Fruit fly (Drosophila melanogaster) whole organism, wandering third instar larva: ENCODE measurements around the gene CG18262.

Experiments
- Abd-B ChIP-seq: fragments of >200 bp; optimal IDR thresholded peaks from 2 replicates; lab custom pipeline; 2017; ENCODE audit warnings: missing biosample characterization, missing genetic modification characterization
- CG32264 ChIP-seq: fragments of 200-800 bp; sonication (Bioruptor generic); optimal IDR thresholded peaks from 2 replicates; lab custom pipeline; 2016; ENCODE audit warnings: missing biosample characterization, missing genetic modification characterization
- CG9705 ChIP-seq: fragments of 200-800 bp; sonication (Bioruptor generic); optimal IDR thresholded peaks from 2 replicates; lab custom pipeline; 2018; ENCODE audit warnings: missing biosample characterization, mild to moderate bottlenecking, missing genetic modification characterization
- CrebA ChIP-seq: fragments of 200-800 bp; sonication (Bioruptor generic); optimal IDR thresholded peaks from 2 replicates; lab custom pipeline; 2016; ENCODE audit warnings: missing biosample characterization, mild to moderate bottlenecking, missing genetic modification characterization, borderline replicate concordance
- Dfd ChIP-seq: fragments of >200 bp; optimal IDR thresholded peaks from 2 replicates; lab custom pipeline; 2017; ENCODE audit warnings: missing biosample characterization, missing genetic modification characterization
- Dif ChIP-seq: fragments of 200-275, 200-300 bp; sonication (Bioruptor generic); optimal IDR thresholded peaks from 2 replicates; lab custom pipeline; 2018; ENCODE audit warnings: missing biosample characterization, missing genetic modification characterization; ENCODE audit not compliant: partially characterized antibody
- GATAd ChIP-seq: sonication (Bioruptor generic); optimal IDR thresholded peaks from 2 replicates; lab custom pipeline; 2016; ENCODE audit warnings: missing biosample characterization, missing genetic modification characterization
- HLH106 ChIP-seq: fragments of 200-800 bp; optimal IDR thresholded peaks from 3 replicates; lab custom pipeline; 2019; ENCODE audit warnings: missing biosample characterization, mild to moderate bottlenecking, missing genetic modification characterization, moderate library complexity
- Hnf4 ChIP-seq: fragments of 200-800 bp; sonication (Bioruptor generic); optimal IDR thresholded peaks from 2 replicates; lab custom pipeline; 2016; ENCODE audit warnings: missing biosample characterization, mild to moderate bottlenecking, missing genetic modification characterization
- Hr83 ChIP-seq: fragments of 200-300 bp; sonication (Bioruptor generic); optimal IDR thresholded peaks from 2 replicates; lab custom pipeline; 2016; ENCODE audit warnings: missing biosample characterization, mild to moderate bottlenecking, missing genetic modification characterization, moderate library complexity; ENCODE audit not compliant: poor library complexity, severe bottlenecking
- Jra ChIP-seq: sonication (Bioruptor generic); optimal IDR thresholded peaks from 2 replicates; lab custom pipeline; 2016; ENCODE audit warnings: missing biosample characterization, missing genetic modification characterization
- Mio ChIP-seq: sonication (Bioruptor generic); optimal IDR thresholded peaks from 2 replicates; lab custom pipeline; 2016; ENCODE audit warnings: missing biosample characterization, missing genetic modification characterization
- Myc ChIP-seq: fragments of >200 bp; optimal IDR thresholded peaks from 2 replicates; lab custom pipeline; 2017
- N ChIP-seq: fragments of >200 bp; optimal IDR thresholded peaks from 2 replicates; lab custom pipeline; 2018; ENCODE audit warnings: missing biosample characterization, missing external identifiers, missing genetic modification characterization
- OdsH ChIP-seq: fragments of 200-800 bp; sonication (Bioruptor generic); optimal IDR thresholded peaks from 2 replicates; lab custom pipeline; 2016; ENCODE audit warnings: missing biosample characterization, mild to moderate bottlenecking, missing genetic modification characterization
- Rel ChIP-seq, 2 experiments: fragments of 200-800 bp; sonication (Bioruptor generic) in 1 of 2; optimal IDR thresholded peaks; 2 replicates in 1 of 2; 3 replicates in 1 of 2; lab custom pipeline; 2016 to 2019; ENCODE audit warnings: mild to moderate bottlenecking in 2 of 2, missing biosample characterization in 2 of 2, missing genetic modification characterization in 2 of 2, moderate library complexity in 1 of 2
- Sp1 ChIP-seq: fragments of 200-800 bp; sonication (Bioruptor generic); optimal IDR thresholded peaks from 3 replicates; lab custom pipeline; 2019; ENCODE audit warnings: missing biosample characterization, mild to moderate bottlenecking, missing genetic modification characterization, moderate library complexity
- Vsx2 ChIP-seq: fragments of 200-300, 225-300 bp; sonication (Bioruptor generic); optimal IDR thresholded peaks from 2 replicates; lab custom pipeline; 2018; ENCODE audit warnings: missing biosample characterization, missing genetic modification characterization; ENCODE audit not compliant: partially characterized antibody
- br ChIP-seq: fragments of 200-800 bp; sonication (Bioruptor generic); optimal IDR thresholded peaks from 2 replicates; lab custom pipeline; 2016; ENCODE audit warnings: missing biosample characterization, missing genetic modification characterization
- brk ChIP-seq: fragments of 200-800 bp; sonication (Bioruptor generic); optimal IDR thresholded peaks from 2 replicates; lab custom pipeline; 2016; ENCODE audit warnings: missing biosample characterization, mild to moderate bottlenecking, missing genetic modification characterization
- dl ChIP-seq, 2 experiments: fragments of 175-275, 200-275 bp in 1 of 2; fragments of 200-275 bp in 1 of 2; sonication (Bioruptor generic); optimal IDR thresholded peaks; lab custom pipeline; 2018; ENCODE audit warnings: mild to moderate bottlenecking in 2 of 2, missing biosample characterization in 2 of 2, missing genetic modification characterization in 2 of 2, moderate library complexity in 2 of 2; ENCODE audit not compliant: partially characterized antibody in 2 of 2, insufficient read depth in 1 of 2
- dmrt93B ChIP-seq: fragments of 200-800 bp; sonication (Bioruptor generic); optimal IDR thresholded peaks from 2 replicates; lab custom pipeline; 2018; ENCODE audit warnings: missing biosample characterization, mild to moderate bottlenecking, missing genetic modification characterization
- dsf ChIP-seq: sonication (Bioruptor generic); optimal IDR thresholded peaks from 2 replicates; lab custom pipeline; 2016; ENCODE audit warnings: missing biosample characterization, missing genetic modification characterization, borderline replicate concordance
- ey ChIP-seq: fragments of 200-800 bp; sonication (Bioruptor generic); optimal IDR thresholded peaks from 2 replicates; lab custom pipeline; 2016; ENCODE audit warnings: missing biosample characterization, missing genetic modification characterization
- foxo ChIP-seq, 2 experiments: fragments of 200-800 bp; sonication (Bioruptor generic); optimal IDR thresholded peaks; 2 replicates in 1 of 2; 3 replicates in 1 of 2; lab custom pipeline; 2016 to 2017; ENCODE audit warnings: missing biosample characterization in 2 of 2, missing genetic modification characterization in 2 of 2
- fru ChIP-seq: fragments of 200-800 bp; sonication (Bioruptor generic); optimal IDR thresholded peaks from 3 replicates; lab custom pipeline; 2016; ENCODE audit warnings: missing biosample characterization, mild to moderate bottlenecking, missing genetic modification characterization
- h ChIP-seq: fragments of 200-800 bp; sonication (Bioruptor generic); optimal IDR thresholded peaks from 3 replicates; lab custom pipeline; 2016; ENCODE audit warnings: missing biosample characterization, mild to moderate bottlenecking, missing genetic modification characterization
- jim ChIP-seq: fragments of 175-275, 200-325 bp; sonication (Bioruptor generic); optimal IDR thresholded peaks from 2 replicates; lab custom pipeline; 2016; ENCODE audit warnings: missing biosample characterization, mild to moderate bottlenecking, missing genetic modification characterization
- lola ChIP-seq: fragments of >200 bp; optimal IDR thresholded peaks from 2 replicates; lab custom pipeline; 2017; ENCODE audit warnings: missing biosample characterization, missing genetic modification characterization
- pan ChIP-seq: fragments of >200 bp; optimal IDR thresholded peaks from 2 replicates; lab custom pipeline; 2017
- psq ChIP-seq: fragments of 200-800 bp; sonication (Bioruptor generic); optimal IDR thresholded peaks from 3 replicates; lab custom pipeline; 2017; ENCODE audit warnings: missing biosample characterization, mild to moderate bottlenecking, missing genetic modification characterization, moderate library complexity
- rgr ChIP-seq: fragments of 200-800 bp; sonication (Bioruptor generic); optimal IDR thresholded peaks from 3 replicates; lab custom pipeline; 2016; ENCODE audit warnings: missing biosample characterization, mild to moderate bottlenecking, missing genetic modification characterization
- sage ChIP-seq: fragments of 200-800 bp; sonication (Bioruptor generic); optimal IDR thresholded peaks from 2 replicates; lab custom pipeline; 2016; ENCODE audit warnings: missing biosample characterization, mild to moderate bottlenecking, missing genetic modification characterization
- sv ChIP-seq: fragments of 200-800 bp; sonication (Bioruptor generic); optimal IDR thresholded peaks from 3 replicates; lab custom pipeline; 2016; ENCODE audit warnings: missing biosample characterization, missing genetic modification characterization
- tai ChIP-seq: sonication (Bioruptor generic); optimal IDR thresholded peaks from 2 replicates; lab custom pipeline; 2016; ENCODE audit warnings: missing biosample characterization, missing genetic modification characterization
- usp ChIP-seq: fragments of >200 bp; optimal IDR thresholded peaks from 2 replicates; lab custom pipeline; 2017; ENCODE audit warnings: missing biosample characterization, missing genetic modification characterization
- woc ChIP-seq: sonication (Bioruptor generic); optimal IDR thresholded peaks from 2 replicates; lab custom pipeline; 2016; ENCODE audit warnings: missing biosample characterization, mild to moderate bottlenecking, missing genetic modification characterization

The CG18262 gene

DNA sequence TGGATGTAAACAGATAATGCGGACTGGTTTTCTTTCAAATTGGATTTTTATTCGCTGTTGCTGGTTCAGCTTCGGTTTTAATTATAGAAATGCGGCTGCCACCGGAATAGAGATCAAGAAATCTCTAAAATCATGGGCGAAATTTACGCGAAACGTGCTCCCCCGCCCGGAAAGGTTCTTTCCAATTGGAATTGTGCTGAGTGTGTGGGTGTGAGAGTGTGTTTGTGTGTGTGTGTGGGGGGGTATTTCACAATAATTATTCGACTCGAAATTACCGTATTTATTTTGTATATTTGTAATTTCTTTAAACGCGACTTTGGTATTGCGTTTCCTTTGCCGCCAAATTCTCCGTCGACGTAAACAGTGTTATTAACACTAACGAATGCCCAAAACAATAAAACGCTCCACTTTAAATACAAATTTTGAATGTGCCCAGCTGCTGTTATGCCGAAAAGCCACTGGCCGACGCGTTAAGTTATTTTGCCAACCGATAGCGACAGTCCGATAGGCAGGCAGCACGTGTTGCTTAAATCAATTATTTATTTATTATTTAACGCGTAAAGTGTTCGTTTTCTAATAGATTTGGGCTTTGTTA is 36.9 kb upstream of the CG18262 start, which contains the start of gene Gclc:
Gene Gclc, minus strand, starts transcription at position 431 of the 595 bp plus-strand sequence.
- no peak for TF ChIP-seq Dfd
- TF ChIP-seq CG32264 (GFP tag; lab: Kevin White, UChicago), result no peak
- no peak for TF ChIP-seq dmrt93B
- TF ChIP-seq Rel (GFP tag; optimal IDR thresholded peaks at IDR 0.05; lab: Kevin White, UChicago), result no peak
- TF ChIP-seq Rel (tag; optimal IDR thresholded peaks at IDR 0.05; lab: Kevin White, UChicago), result peak; percentile 83
- TF ChIP-seq pan (lab: Kevin White, UChicago), result no peak
- no peak for TF ChIP-seq GATAd (GFP tag; lab: Kevin White, UChicago)
- no peak for TF ChIP-seq Sp1 (GFP tag; lab: Kevin White, UChicago)
- TF ChIP-seq Abd-B (GFP tag; lab: Kevin White, UChicago), result no peak
- TF ChIP-seq Vsx2 (GFP tag; lab: Kevin White, UChicago), result no peak
- TF ChIP-seq brk (GFP tag; lab: Kevin White, UChicago), result no peak
- no peak for TF ChIP-seq psq
- no peak for TF ChIP-seq dsf
- TF ChIP-seq Mio (GFP tag; lab: Kevin White, UChicago), result no peak
- no peak for TF ChIP-seq jim (GFP tag; lab: Kevin White, UChicago)
- TF ChIP-seq tai (GFP tag; lab: Kevin White, UChicago), result no peak
- TF ChIP-seq foxo (GFP tag; optimal IDR thresholded peaks at IDR 0.05; lab: Kevin White, UChicago), result no peak
- TF ChIP-seq N, result no peak
- TF ChIP-seq rgr, result peak; percentile 11
- TF ChIP-seq br, result no peak
- no peak for TF ChIP-seq Dif (GFP tag; lab: Kevin White, UChicago)
- TF ChIP-seq Myc (lab: Kevin White, UChicago), result peak; percentile 48
- TF ChIP-seq sage (GFP tag; lab: Kevin White, UChicago), result no peak
- no peak for TF ChIP-seq Jra (GFP tag; lab: Kevin White, UChicago)
- TF ChIP-seq CG9705, result no peak
- TF ChIP-seq Hr83, result no peak
- TF ChIP-seq sv (GFP tag; lab: Kevin White, UChicago), result no peak
- no peak for TF ChIP-seq usp (GFP tag; lab: Kevin White, UChicago)
- no peak for TF ChIP-seq Hnf4 (GFP tag; lab: Kevin White, UChicago)
- no peak for TF ChIP-seq OdsH
- no peak for TF ChIP-seq lola (GFP tag; lab: Kevin White, UChicago)
- no peak for TF ChIP-seq CrebA (GFP tag; lab: Kevin White, UChicago)
- no peak for TF ChIP-seq HLH106
- no peak for TF ChIP-seq h
- peak; percentile 3 for TF ChIP-seq ey (GFP tag; lab: Kevin White, UChicago)

DNA sequence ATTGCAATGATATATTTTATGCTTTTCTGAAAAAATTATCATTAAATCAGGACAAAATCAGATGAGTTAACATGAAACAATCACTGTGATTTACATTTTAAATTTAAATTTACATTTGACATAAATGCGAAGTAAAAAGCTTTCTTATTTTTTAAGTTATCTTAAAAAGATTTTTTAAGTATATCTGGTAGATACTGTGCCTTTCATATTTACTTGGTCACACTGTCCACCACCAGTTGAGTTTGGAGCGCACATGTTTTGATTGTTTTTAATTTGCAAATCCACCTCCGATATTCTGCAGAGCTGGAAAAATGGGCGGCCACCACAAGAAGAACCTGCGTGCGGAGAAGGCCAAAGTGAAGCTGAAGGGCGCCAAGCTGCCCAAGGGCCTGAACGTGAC is 35.9 kb upstream of the CG18262 start, which contains the start of gene CG1575:
Gene CG1575, plus strand, starts transcription at position 200 of the 400 bp plus-strand sequence.
- TF ChIP-seq OdsH, result no peak
- TF ChIP-seq Dif (GFP tag; lab: Kevin White, UChicago), result no peak
- no peak for TF ChIP-seq dl (GFP tag; optimal IDR thresholded peaks at IDR 0.05; lab: Kevin White, UChicago; ENCODE audit: insufficient read depth in 1 of 2, partially characterized antibody in 2 of 2)
- no peak for TF ChIP-seq pan (lab: Kevin White, UChicago)
- TF ChIP-seq dmrt93B, result no peak
- no peak for TF ChIP-seq Rel (GFP tag; optimal IDR thresholded peaks at IDR 0.05; lab: Kevin White, UChicago)
- no peak for TF ChIP-seq Rel (tag; optimal IDR thresholded peaks at IDR 0.05; lab: Kevin White, UChicago)
- TF ChIP-seq ey (GFP tag; lab: Kevin White, UChicago), result no peak
- TF ChIP-seq Myc (lab: Kevin White, UChicago), result no peak
- TF ChIP-seq rgr, result no peak
- no peak for TF ChIP-seq brk (GFP tag; lab: Kevin White, UChicago)
- no peak for TF ChIP-seq lola (GFP tag; lab: Kevin White, UChicago)
- TF ChIP-seq fru (GFP tag; lab: Kevin White, UChicago), result no peak
- TF ChIP-seq psq, result no peak
- TF ChIP-seq tai (GFP tag; lab: Kevin White, UChicago), result no peak
- TF ChIP-seq CrebA (GFP tag; lab: Kevin White, UChicago), result no peak
- no peak for TF ChIP-seq GATAd (GFP tag; lab: Kevin White, UChicago)
- no peak for TF ChIP-seq CG9705
- TF ChIP-seq usp (GFP tag; lab: Kevin White, UChicago), result no peak
- TF ChIP-seq woc (GFP tag; lab: Kevin White, UChicago), result no peak
- TF ChIP-seq HLH106, result no peak
